Fruit fly (Drosophila melanogaster) whole organism, wandering third instar larva: Measurements from ENCODE around the gene Shawl.

Source experiments
- Abd-B ChIP-seq: fragments of >200 bp; optimal IDR thresholded peaks from 2 replicates; lab custom pipeline; 2017; ENCODE audit warnings: missing biosample characterization, missing genetic modification characterization
- CG32264 ChIP-seq: fragments of 200-800 bp; sonication (Bioruptor generic); optimal IDR thresholded peaks from 2 replicates; lab custom pipeline; 2016; ENCODE audit warnings: missing biosample characterization, missing genetic modification characterization
- CG9705 ChIP-seq: fragments of 200-800 bp; sonication (Bioruptor generic); optimal IDR thresholded peaks from 2 replicates; lab custom pipeline; 2018; ENCODE audit warnings: missing biosample characterization, mild to moderate bottlenecking, missing genetic modification characterization
- CrebA ChIP-seq: fragments of 200-800 bp; sonication (Bioruptor generic); optimal IDR thresholded peaks from 2 replicates; lab custom pipeline; 2016; ENCODE audit warnings: missing biosample characterization, mild to moderate bottlenecking, missing genetic modification characterization, borderline replicate concordance
- Dfd ChIP-seq: fragments of >200 bp; optimal IDR thresholded peaks from 2 replicates; lab custom pipeline; 2017; ENCODE audit warnings: missing biosample characterization, missing genetic modification characterization
- Dif ChIP-seq: fragments of 200-275, 200-300 bp; sonication (Bioruptor generic); optimal IDR thresholded peaks from 2 replicates; lab custom pipeline; 2018; ENCODE audit warnings: missing biosample characterization, missing genetic modification characterization; ENCODE audit not compliant: partially characterized antibody
- GATAd ChIP-seq: sonication (Bioruptor generic); optimal IDR thresholded peaks from 2 replicates; lab custom pipeline; 2016; ENCODE audit warnings: missing biosample characterization, missing genetic modification characterization
- HLH106 ChIP-seq: fragments of 200-800 bp; optimal IDR thresholded peaks from 3 replicates; lab custom pipeline; 2019; ENCODE audit warnings: missing biosample characterization, mild to moderate bottlenecking, missing genetic modification characterization, moderate library complexity
- Hnf4 ChIP-seq: fragments of 200-800 bp; sonication (Bioruptor generic); optimal IDR thresholded peaks from 2 replicates; lab custom pipeline; 2016; ENCODE audit warnings: missing biosample characterization, mild to moderate bottlenecking, missing genetic modification characterization
- Hr78 ChIP-seq: fragments of >200 bp; optimal IDR thresholded peaks from 2 replicates; lab custom pipeline; 2017; ENCODE audit warnings: missing biosample characterization, missing genetic modification characterization
- Hr83 ChIP-seq: fragments of 200-300 bp; sonication (Bioruptor generic); optimal IDR thresholded peaks from 2 replicates; lab custom pipeline; 2016; ENCODE audit warnings: missing biosample characterization, mild to moderate bottlenecking, missing genetic modification characterization, moderate library complexity; ENCODE audit not compliant: poor library complexity, severe bottlenecking
- Jra ChIP-seq: sonication (Bioruptor generic); optimal IDR thresholded peaks from 2 replicates; lab custom pipeline; 2016; ENCODE audit warnings: missing biosample characterization, missing genetic modification characterization
- Mio ChIP-seq: sonication (Bioruptor generic); optimal IDR thresholded peaks from 2 replicates; lab custom pipeline; 2016; ENCODE audit warnings: missing biosample characterization, missing genetic modification characterization
- Myc ChIP-seq: fragments of >200 bp; optimal IDR thresholded peaks from 2 replicates; lab custom pipeline; 2017
- N ChIP-seq: fragments of >200 bp; optimal IDR thresholded peaks from 2 replicates; lab custom pipeline; 2018; ENCODE audit warnings: missing biosample characterization, missing external identifiers, missing genetic modification characterization
- OdsH ChIP-seq: fragments of 200-800 bp; sonication (Bioruptor generic); optimal IDR thresholded peaks from 2 replicates; lab custom pipeline; 2016; ENCODE audit warnings: missing biosample characterization, mild to moderate bottlenecking, missing genetic modification characterization
- Rel ChIP-seq, 2 experiments: fragments of 200-800 bp; sonication (Bioruptor generic) in 1 of 2; optimal IDR thresholded peaks; 2 replicates in 1 of 2; 3 replicates in 1 of 2; lab custom pipeline; 2016 to 2019; ENCODE audit warnings: mild to moderate bottlenecking in 2 of 2, missing biosample characterization in 2 of 2, missing genetic modification characterization in 2 of 2, moderate library complexity in 1 of 2
- Sp1 ChIP-seq: fragments of 200-800 bp; sonication (Bioruptor generic); optimal IDR thresholded peaks from 3 replicates; lab custom pipeline; 2019; ENCODE audit warnings: missing biosample characterization, mild to moderate bottlenecking, missing genetic modification characterization, moderate library complexity
- Vsx2 ChIP-seq: fragments of 200-300, 225-300 bp; sonication (Bioruptor generic); optimal IDR thresholded peaks from 2 replicates; lab custom pipeline; 2018; ENCODE audit warnings: missing biosample characterization, missing genetic modification characterization; ENCODE audit not compliant: partially characterized antibody
- br ChIP-seq: fragments of 200-800 bp; sonication (Bioruptor generic); optimal IDR thresholded peaks from 2 replicates; lab custom pipeline; 2016; ENCODE audit warnings: missing biosample characterization, missing genetic modification characterization
- brk ChIP-seq: fragments of 200-800 bp; sonication (Bioruptor generic); optimal IDR thresholded peaks from 2 replicates; lab custom pipeline; 2016; ENCODE audit warnings: missing biosample characterization, mild to moderate bottlenecking, missing genetic modification characterization
- dmrt93B ChIP-seq: fragments of 200-800 bp; sonication (Bioruptor generic); optimal IDR thresholded peaks from 2 replicates; lab custom pipeline; 2018; ENCODE audit warnings: missing biosample characterization, mild to moderate bottlenecking, missing genetic modification characterization
- dsf ChIP-seq: sonication (Bioruptor generic); optimal IDR thresholded peaks from 2 replicates; lab custom pipeline; 2016; ENCODE audit warnings: missing biosample characterization, missing genetic modification characterization, borderline replicate concordance
- ey ChIP-seq: fragments of 200-800 bp; sonication (Bioruptor generic); optimal IDR thresholded peaks from 2 replicates; lab custom pipeline; 2016; ENCODE audit warnings: missing biosample characterization, missing genetic modification characterization
- foxo ChIP-seq, 2 experiments: fragments of 200-800 bp; sonication (Bioruptor generic); optimal IDR thresholded peaks; 2 replicates in 1 of 2; 3 replicates in 1 of 2; lab custom pipeline; 2016 to 2017; ENCODE audit warnings: missing biosample characterization in 2 of 2, missing genetic modification characterization in 2 of 2
- fru ChIP-seq: fragments of 200-800 bp; sonication (Bioruptor generic); optimal IDR thresholded peaks from 3 replicates; lab custom pipeline; 2016; ENCODE audit warnings: missing biosample characterization, mild to moderate bottlenecking, missing genetic modification characterization
- h ChIP-seq: fragments of 200-800 bp; sonication (Bioruptor generic); optimal IDR thresholded peaks from 3 replicates; lab custom pipeline; 2016; ENCODE audit warnings: missing biosample characterization, mild to moderate bottlenecking, missing genetic modification characterization
- jim ChIP-seq: fragments of 175-275, 200-325 bp; sonication (Bioruptor generic); optimal IDR thresholded peaks from 2 replicates; lab custom pipeline; 2016; ENCODE audit warnings: missing biosample characterization, mild to moderate bottlenecking, missing genetic modification characterization
- lola ChIP-seq: fragments of >200 bp; optimal IDR thresholded peaks from 2 replicates; lab custom pipeline; 2017; ENCODE audit warnings: missing biosample characterization, missing genetic modification characterization
- pan ChIP-seq: fragments of >200 bp; optimal IDR thresholded peaks from 2 replicates; lab custom pipeline; 2017
- psq ChIP-seq: fragments of 200-800 bp; sonication (Bioruptor generic); optimal IDR thresholded peaks from 3 replicates; lab custom pipeline; 2017; ENCODE audit warnings: missing biosample characterization, mild to moderate bottlenecking, missing genetic modification characterization, moderate library complexity
- rgr ChIP-seq: fragments of 200-800 bp; sonication (Bioruptor generic); optimal IDR thresholded peaks from 3 replicates; lab custom pipeline; 2016; ENCODE audit warnings: missing biosample characterization, mild to moderate bottlenecking, missing genetic modification characterization
- sage ChIP-seq: fragments of 200-800 bp; sonication (Bioruptor generic); optimal IDR thresholded peaks from 2 replicates; lab custom pipeline; 2016; ENCODE audit warnings: missing biosample characterization, mild to moderate bottlenecking, missing genetic modification characterization
- sv ChIP-seq: fragments of 200-800 bp; sonication (Bioruptor generic); optimal IDR thresholded peaks from 3 replicates; lab custom pipeline; 2016; ENCODE audit warnings: missing biosample characterization, missing genetic modification characterization
- tai ChIP-seq: sonication (Bioruptor generic); optimal IDR thresholded peaks from 2 replicates; lab custom pipeline; 2016; ENCODE audit warnings: missing biosample characterization, missing genetic modification characterization
- usp ChIP-seq: fragments of >200 bp; optimal IDR thresholded peaks from 2 replicates; lab custom pipeline; 2017; ENCODE audit warnings: missing biosample characterization, missing genetic modification characterization
- woc ChIP-seq: sonication (Bioruptor generic); optimal IDR thresholded peaks from 2 replicates; lab custom pipeline; 2016; ENCODE audit warnings: missing biosample characterization, mild to moderate bottlenecking, missing genetic modification characterization

The Shawl gene

dm6 chr2L:9437216-9437715 lies 22.3 kb upstream of the Shawl start, which contains the start of gene numb:
Gene numb (plus strand): TSS chr2L:9437469.
- TF ChIP-seq Myc (lab: Kevin White, UChicago): no peak
- TF ChIP-seq br (GFP tag; lab: Kevin White, UChicago): no peak
- TF ChIP-seq Dif: peak; percentile 6
- no peak for TF ChIP-seq woc (GFP tag; lab: Kevin White, UChicago)
- no peak for TF ChIP-seq Jra (GFP tag; lab: Kevin White, UChicago)
- TF ChIP-seq pan: peak; percentile 13
- TF ChIP-seq Hr78: no peak

- TF ChIP-seq CG32264 (GFP tag; lab: Kevin White, UChicago) (no peak), Hr83 (GFP tag; lab: Kevin White, UChicago) (no peak), usp (no peak), dmrt93B (GFP tag; lab: Kevin White, UChicago) (no peak), CG9705 (GFP tag; lab: Kevin White, UChicago) (no peak), h (GFP tag; lab: Kevin White, UChicago) (no peak), tai (no peak), Dif (no peak), Vsx2 (GFP tag; lab: Kevin White, UChicago) (no peak), lola (GFP tag; lab: Kevin White, UChicago) (no peak), Abd-B (GFP tag; lab: Kevin White, UChicago) (no peak), Mio (GFP tag; lab: Kevin White, UChicago) (no peak), sv (GFP tag; lab: Kevin White, UChicago) (no peak), OdsH (no peak), Myc (lab: Kevin White, UChicago) (no peak), Hr78 (no peak), Jra (GFP tag; lab: Kevin White, UChicago) (no peak), CrebA (GFP tag; lab: Kevin White, UChicago) (no peak), foxo (GFP tag; optimal IDR thresholded peaks at IDR 0.05; lab: Kevin White, UChicago) (no peak)
These were observed 21.5 kb upstream of the Shawl start, which contains the start of gene RpS28-like for dm6 chr2L:9436504-9436903. Gene RpS28-like (plus strand): TSS chr2L:9436804.

dm6 chr2L:9435099-9435498 lies 20.1 kb upstream of the Shawl start, which contains the start of gene CG3769:
Gene CG3769 (plus strand): TSS chr2L:9435399.
- TF ChIP-seq Dif: no peak
- no peak for TF ChIP-seq brk (GFP tag; lab: Kevin White, UChicago)
- no peak for TF ChIP-seq pan
- no peak for TF ChIP-seq usp
- TF ChIP-seq Hr78: no peak
- no peak for TF ChIP-seq dmrt93B (GFP tag; lab: Kevin White, UChicago)
- no peak for TF ChIP-seq tai
- TF ChIP-seq br (GFP tag; lab: Kevin White, UChicago): no peak
- no peak for TF ChIP-seq Hnf4 (GFP tag; lab: Kevin White, UChicago)
- no peak for TF ChIP-seq ey
- TF ChIP-seq CG9705 (GFP tag; lab: Kevin White, UChicago): no peak
- TF ChIP-seq dsf: no peak
- TF ChIP-seq woc (GFP tag; lab: Kevin White, UChicago): no peak
- TF ChIP-seq Mio (GFP tag; lab: Kevin White, UChicago): no peak
- no peak for TF ChIP-seq GATAd (GFP tag; lab: Kevin White, UChicago)
- TF ChIP-seq Abd-B (GFP tag; lab: Kevin White, UChicago): no peak
- no peak for TF ChIP-seq psq (GFP tag; lab: Kevin White, UChicago)

dm6 chr2L:9430992-9431602 lies 16.1 kb upstream of the Shawl start, which contains the start of the genes FucTB and scat:
Gene FucTB (minus strand): TSS chr2L:9431052.
Gene scat (plus strand): TSS chr2L:9431405.
- peak; percentile 75 for TF ChIP-seq Hnf4 (GFP tag; lab: Kevin White, UChicago)
- no peak for TF ChIP-seq Dfd (GFP tag; lab: Kevin White, UChicago)
- TF ChIP-seq woc (GFP tag; lab: Kevin White, UChicago): peak; percentile 51
- TF ChIP-seq fru: peak; percentile 72
- peak; percentile 39 for TF ChIP-seq Jra (GFP tag; lab: Kevin White, UChicago)
- TF ChIP-seq brk (GFP tag; lab: Kevin White, UChicago): peak; percentile 77
- TF ChIP-seq HLH106 (tag; lab: Kevin White, UChicago): peak; percentile 92
- TF ChIP-seq pan: no peak
- peak; percentile 93 for TF ChIP-seq dmrt93B (GFP tag; lab: Kevin White, UChicago)
- no peak for TF ChIP-seq Abd-B (GFP tag; lab: Kevin White, UChicago)
- peak; percentile 42 for TF ChIP-seq ey
- TF ChIP-seq Sp1 (GFP tag; lab: Kevin White, UChicago): peak; percentile 84
- TF ChIP-seq h (GFP tag; lab: Kevin White, UChicago): peak; percentile 77
- TF ChIP-seq Rel (GFP tag; optimal IDR thresholded peaks at IDR 0.05; lab: Kevin White, UChicago): no peak
- peak; percentile 49 for TF ChIP-seq Rel (tag; optimal IDR thresholded peaks at IDR 0.05; lab: Kevin White, UChicago)
- TF ChIP-seq N: no peak
- TF ChIP-seq GATAd (GFP tag; lab: Kevin White, UChicago): peak; percentile 28
- peak; percentile 42 for TF ChIP-seq Hr83 (GFP tag; lab: Kevin White, UChicago)
- TF ChIP-seq Dif: peak; percentile 94
- peak in 1 of 2 experiments; percentile 89 for TF ChIP-seq foxo (GFP tag; optimal IDR thresholded peaks at IDR 0.05; lab: Kevin White, UChicago)
- no peak for TF ChIP-seq Hr78
- TF ChIP-seq rgr (GFP tag; lab: Kevin White, UChicago): peak; percentile 84
- TF ChIP-seq br (GFP tag; lab: Kevin White, UChicago): peak; percentile 67
- TF ChIP-seq sage (GFP tag; lab: Kevin White, UChicago): peak; percentile 0
- no peak for TF ChIP-seq CrebA (GFP tag; lab: Kevin White, UChicago)
- TF ChIP-seq usp: no peak
- peak; percentile 84 for TF ChIP-seq sv (GFP tag; lab: Kevin White, UChicago)
- TF ChIP-seq jim (GFP tag; lab: Kevin White, UChicago): no peak
- no peak for TF ChIP-seq Myc (lab: Kevin White, UChicago)
- TF ChIP-seq lola (GFP tag; lab: Kevin White, UChicago): no peak
- TF ChIP-seq Vsx2 (GFP tag; lab: Kevin White, UChicago): peak; percentile 98
- no peak for TF ChIP-seq Mio (GFP tag; lab: Kevin White, UChicago)
